Worm (Caenorhabditis elegans) whole organism, mixed stage, embryonic: ENCODE measurements around the gene myo-6.

ENCODE experiments used
- bed-3 ChIP-seq: fragments of 200-800 bp; sonication (Bioruptor generic); optimal IDR thresholded peaks from 3 replicates; lab custom pipeline; 2018; ENCODE audit warnings: mild to moderate bottlenecking, missing genetic modification characterization, moderate library complexity, missing compliant biosample characterization
- blmp-1 ChIP-seq: fragments of 150-350 bp; optimal IDR thresholded peaks from 2 replicates; lab custom pipeline; 2014; ENCODE audit warnings: missing biosample characterization, missing genetic modification characterization
- elt-1 ChIP-seq: sonication (generic microtip); optimal IDR thresholded peaks from 2 replicates; lab custom pipeline; 2017; ENCODE audit warnings: missing genetic modification characterization, mild to moderate bottlenecking, missing compliant biosample characterization, antibody characterized with exemption, moderate library complexity, borderline replicate concordance; ENCODE audit not compliant: insufficient read depth
- lsy-2 ChIP-seq: fragments of 150-350 bp; optimal IDR thresholded peaks from 2 replicates; lab custom pipeline; 2014; ENCODE audit warnings: missing biosample characterization, missing genetic modification characterization
- nhr-12 ChIP-seq: fragments of 150-350 bp; optimal IDR thresholded peaks from 2 replicates; lab custom pipeline; 2014; ENCODE audit warnings: missing biosample characterization, missing genetic modification characterization
- nhr-28 ChIP-seq: fragments of 150-350 bp; optimal IDR thresholded peaks from 2 replicates; lab custom pipeline; 2014; ENCODE audit warnings: missing biosample characterization, missing genetic modification characterization
- nhr-76 ChIP-seq: sonication (generic microtip); optimal IDR thresholded peaks from 2 replicates; lab custom pipeline; 2017; ENCODE audit warnings: missing biosample characterization, missing genetic modification characterization
- pha-4 ChIP-seq: fragments of 150-350 bp; optimal IDR thresholded peaks from 2 replicates; lab custom pipeline; 2018; ENCODE audit warnings: missing biosample characterization, missing genetic modification reagents, missing genetic modification characterization
- tbx-8 ChIP-seq: fragments of 200-800 bp; sonication (Bioruptor generic); optimal IDR thresholded peaks from 2 replicates; lab custom pipeline; 2018; ENCODE audit warnings: mild to moderate bottlenecking, missing genetic modification characterization, moderate library complexity, missing compliant biosample characterization
- ztf-11 ChIP-seq: fragments of 150-350 bp; optimal IDR thresholded peaks from 2 replicates; lab custom pipeline; 2014; ENCODE audit warnings: missing biosample characterization, missing genetic modification characterization

DNA sequence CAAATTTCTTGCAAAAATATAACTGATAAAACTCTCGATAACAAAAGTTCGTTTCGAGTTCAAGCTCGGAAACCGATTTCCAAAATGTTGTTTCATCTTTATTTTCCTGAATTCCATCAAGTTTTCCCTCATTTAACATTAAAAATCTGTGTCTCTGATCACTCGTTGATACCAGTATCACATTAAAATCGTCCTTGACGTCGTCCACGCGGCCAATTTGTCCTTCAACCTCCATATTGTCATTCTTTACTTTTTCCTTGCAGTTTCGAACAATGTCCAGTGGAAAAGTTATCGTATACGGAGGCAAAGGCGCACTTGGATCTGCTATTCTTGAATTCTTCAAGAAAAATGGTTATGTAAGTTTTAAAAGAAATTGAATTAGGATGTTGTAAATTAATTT, 16.0 kb upstream of the myo-6 start, which contains the start of gene qdpr-1:
- TF ChIP-seq nhr-76 (tag; lab: Kevin White, UChicago) (no peak), lsy-2 (tag; lab: Kevin White, UChicago) (no peak), bed-3 (no peak), ztf-11 (tag; lab: Kevin White, UChicago) (no peak), nhr-12 (no peak), tbx-8 (GFP tag; lab: Kevin White, UChicago) (no peak), pha-4 (no peak), blmp-1 (tag; lab: Kevin White, UChicago) (no peak), nhr-28 (tag; lab: Kevin White, UChicago) (no peak), elt-1 (tag; lab: Kevin White, UChicago) (no peak)
